Worm (Caenorhabditis elegans) whole organism, L4/young adult: Measurements from ENCODE around the gene fbxa-45.

Source experiments
- W03F9.2 ChIP-seq: fragments of 150-350 bp; optimal IDR thresholded peaks from 2 replicates; lab custom pipeline; 2014; ENCODE audit warnings: missing biosample characterization, missing genetic modification characterization
- dao-5 ChIP-seq: sonication (generic microtip); optimal IDR thresholded peaks from 2 replicates; lab custom pipeline; 2016; ENCODE audit warnings: missing genotype, missing genetic modification characterization, moderate library complexity, missing compliant biosample characterization
- him-1 ChIP-seq: sonication (generic microtip); optimal IDR thresholded peaks from 2 replicates; lab custom pipeline; 2016; ENCODE audit warnings: missing genotype, missing genetic modification reagents, missing genetic modification characterization, missing compliant biosample characterization

The fbxa-45 gene

DNA sequence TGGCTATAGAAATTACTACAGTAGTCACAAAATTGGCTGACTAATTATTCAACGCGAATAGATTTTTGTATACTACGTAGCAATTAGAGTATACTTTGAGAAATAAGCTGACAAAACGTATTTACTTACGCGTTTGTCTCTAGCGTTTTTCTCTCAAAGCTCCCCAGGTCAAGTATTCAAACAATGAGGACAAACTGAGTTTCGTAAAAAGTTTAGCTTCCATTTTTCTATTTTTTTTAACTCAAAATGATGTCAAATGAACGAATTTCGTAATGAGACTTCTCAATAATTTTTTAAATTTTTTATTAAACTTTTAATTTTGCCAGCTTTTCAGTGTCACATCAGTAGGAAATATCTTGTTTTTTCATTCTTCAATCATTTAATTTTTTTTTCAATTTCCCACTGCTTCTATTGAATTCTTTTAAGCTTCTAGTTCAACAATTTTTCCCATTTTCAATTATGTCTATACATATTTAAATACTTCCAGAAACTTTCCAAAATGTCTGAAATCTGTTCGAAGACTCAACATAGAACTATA lies 10.4 kb downstream of the fbxa-45 start, which contains the start of the genes ifas-2 and fbxa-44:
Gene ifas-2 (minus strand): TSS at position 101 of the 538 bp plus-strand sequence.
Gene fbxa-44 (plus strand): TSS at position 488 of the 538 bp plus-strand sequence.
- TF ChIP-seq dao-5 (tag; lab: Kevin White, UChicago) (no peak), him-1 (tag; lab: Kevin White, UChicago) (no peak), W03F9.2 (tag; lab: Kevin White, UChicago) (no peak)

DNA sequence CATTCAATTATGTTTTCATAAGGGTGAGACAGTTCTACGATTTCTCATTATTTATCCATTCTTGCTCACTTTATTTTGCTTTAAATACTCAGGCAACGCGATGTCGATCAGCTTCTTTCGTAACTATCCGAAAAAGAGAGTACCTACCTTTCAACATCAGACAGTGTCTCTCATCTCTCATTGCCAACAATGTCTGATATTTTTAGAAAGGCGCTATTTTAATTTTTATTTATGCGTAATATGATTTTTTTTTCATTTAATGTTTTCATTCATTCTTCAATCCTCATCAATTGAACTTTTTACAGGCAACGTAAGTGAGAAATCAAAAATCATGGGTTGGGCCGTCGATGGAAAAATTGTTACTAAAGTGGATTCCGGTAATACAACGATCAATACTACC lies 14.5 kb downstream of the fbxa-45 start, which contains the start of gene F09C6.13:
Gene F09C6.13 (plus strand): TSS at position 301 of the 400 bp plus-strand sequence.
- TF ChIP-seq W03F9.2 (tag; lab: Kevin White, UChicago) (no peak), him-1 (tag; lab: Kevin White, UChicago) (no peak), dao-5 (tag; lab: Kevin White, UChicago) (no peak)

DNA sequence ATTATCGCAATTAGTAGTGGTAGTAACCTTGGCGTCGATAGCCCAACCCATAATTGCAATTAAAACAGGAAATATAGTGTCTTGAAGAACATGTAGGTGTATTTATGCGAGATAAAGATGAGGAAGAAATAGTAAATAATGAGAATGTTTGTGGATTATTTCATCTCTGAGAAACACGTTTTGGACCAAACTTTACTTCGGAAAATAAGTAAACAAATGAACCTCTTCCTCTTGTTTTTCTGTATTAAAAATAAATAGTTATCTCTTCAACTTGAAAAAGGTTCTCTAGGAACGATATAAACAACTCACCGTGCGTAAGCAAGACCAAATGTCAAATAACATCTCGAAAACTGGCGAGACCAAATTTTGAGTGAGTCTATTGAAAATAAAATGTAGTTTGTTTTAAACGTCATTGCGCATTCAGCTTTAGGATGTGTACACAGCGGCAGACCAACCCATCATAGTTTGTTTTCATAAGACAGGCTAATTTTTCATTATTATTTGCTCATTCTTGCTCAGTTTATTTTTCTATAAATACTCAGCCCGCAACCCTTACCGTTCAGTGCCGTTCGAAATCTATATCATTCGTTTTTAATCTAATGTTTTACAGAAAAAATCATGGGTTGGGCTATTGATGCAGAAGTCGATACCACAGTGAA lies 16.9 kb downstream of the fbxa-45 start, which contains the start of the genes F09C6.11 and F09C6.12:
Gene F09C6.11 (minus strand): TSS at position 51 of the 659 bp plus-strand sequence.
Gene F09C6.12 (plus strand): TSS at position 609 of the 659 bp plus-strand sequence.
- TF ChIP-seq dao-5 (tag; lab: Kevin White, UChicago) (no peak), W03F9.2 (tag; lab: Kevin White, UChicago) (no peak), him-1 (tag; lab: Kevin White, UChicago) (no peak)

DNA sequence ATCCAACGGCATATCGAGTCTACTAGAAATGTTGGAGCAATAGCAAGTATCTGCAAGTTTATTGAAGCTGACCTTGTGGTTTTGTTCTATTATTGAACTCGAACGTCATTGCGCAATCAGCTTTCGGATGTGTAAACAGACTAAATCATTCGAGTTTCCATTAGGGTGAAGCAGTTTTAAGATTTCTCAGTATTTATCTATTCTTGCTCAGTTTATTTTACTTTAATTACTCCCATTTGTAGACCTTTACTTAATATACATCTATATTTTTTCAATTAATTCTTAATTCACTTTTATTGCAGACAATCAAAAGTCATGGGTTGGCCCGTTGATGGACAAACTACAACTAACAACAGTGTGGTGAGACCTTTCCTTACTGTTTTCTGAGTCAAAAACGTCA lies 18.6 kb downstream of the fbxa-45 start, which contains the start of gene F09C6.14:
Gene F09C6.14 (plus strand): TSS at position 301 of the 400 bp plus-strand sequence.
- TF ChIP-seq W03F9.2 (tag; lab: Kevin White, UChicago) (no peak), dao-5 (tag; lab: Kevin White, UChicago) (no peak), him-1 (tag; lab: Kevin White, UChicago) (no peak)

DNA sequence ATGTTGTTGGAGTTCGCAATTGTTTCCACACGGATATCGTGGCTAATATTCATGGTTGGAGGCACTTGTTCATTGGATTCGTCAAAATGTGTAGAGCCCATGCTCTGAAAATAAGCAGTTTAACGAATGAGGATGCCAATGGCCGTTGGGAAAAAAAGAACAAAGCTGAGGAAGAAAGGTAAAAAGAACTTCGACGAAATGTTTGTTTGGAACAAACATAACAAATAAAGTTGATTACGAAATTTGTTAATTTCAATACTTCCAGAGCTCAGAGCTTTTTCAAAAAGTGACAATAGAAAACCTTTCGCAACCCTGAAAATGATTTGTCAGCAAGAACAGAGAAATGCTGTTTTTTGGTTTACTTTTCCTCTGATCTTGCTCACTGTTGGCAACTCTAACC lies 19.2 kb downstream of the fbxa-45 start, which contains the start of gene F09C6.3:
Gene F09C6.3 (minus strand): TSS at position 101 of the 400 bp plus-strand sequence.
- TF ChIP-seq W03F9.2 (tag; lab: Kevin White, UChicago) (no peak), him-1 (tag; lab: Kevin White, UChicago) (no peak), dao-5 (tag; lab: Kevin White, UChicago) (no peak)

DNA sequence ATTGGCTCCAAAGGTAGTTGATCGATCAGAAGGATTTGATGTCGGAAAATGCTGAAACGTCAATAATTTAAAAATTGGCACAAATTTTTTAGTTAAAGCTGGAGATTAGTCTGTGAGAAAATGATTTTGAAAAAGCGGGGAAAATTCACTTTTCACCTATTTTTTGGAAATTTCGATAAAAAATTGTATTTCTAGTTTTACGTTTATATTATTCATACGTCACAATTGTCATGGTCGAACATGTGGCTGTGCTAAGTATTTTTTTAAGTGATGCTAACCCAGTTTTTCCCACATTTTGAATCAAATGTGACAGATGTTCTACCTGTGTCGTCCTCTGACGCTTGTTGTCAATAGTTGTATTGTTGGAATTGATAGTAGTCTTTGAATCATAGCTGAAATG lies 19.7 kb downstream of the fbxa-45 start:
- no peak for TF ChIP-seq him-1 (tag; lab: Kevin White, UChicago)
- TF ChIP-seq dao-5 (tag; lab: Kevin White, UChicago): no peak

DNA sequence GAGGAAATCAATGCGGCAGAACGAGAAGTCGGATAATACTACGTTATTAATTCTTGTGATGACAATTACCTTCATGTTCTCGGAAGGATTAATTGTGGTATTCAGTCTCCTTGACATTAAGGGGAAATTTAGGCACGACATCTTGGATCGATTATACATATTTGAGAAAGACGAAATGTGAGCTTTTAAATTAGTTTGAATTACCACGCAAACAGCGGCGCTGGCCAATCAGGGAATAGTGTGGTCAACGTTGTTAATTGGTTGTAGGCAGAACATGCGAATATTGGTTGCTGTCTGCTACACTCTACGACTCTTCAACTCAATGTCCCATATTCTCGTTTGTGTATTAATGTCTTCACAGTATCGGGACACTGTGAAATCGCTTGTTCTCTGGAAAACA lies 24.3 kb downstream of the fbxa-45 start, which contains the start of gene F49A5.10:
Gene F49A5.10 (plus strand): TSS at position 301 of the 400 bp plus-strand sequence.
- TF ChIP-seq W03F9.2 (tag; lab: Kevin White, UChicago): no peak
- no peak for TF ChIP-seq him-1 (tag; lab: Kevin White, UChicago)

DNA sequence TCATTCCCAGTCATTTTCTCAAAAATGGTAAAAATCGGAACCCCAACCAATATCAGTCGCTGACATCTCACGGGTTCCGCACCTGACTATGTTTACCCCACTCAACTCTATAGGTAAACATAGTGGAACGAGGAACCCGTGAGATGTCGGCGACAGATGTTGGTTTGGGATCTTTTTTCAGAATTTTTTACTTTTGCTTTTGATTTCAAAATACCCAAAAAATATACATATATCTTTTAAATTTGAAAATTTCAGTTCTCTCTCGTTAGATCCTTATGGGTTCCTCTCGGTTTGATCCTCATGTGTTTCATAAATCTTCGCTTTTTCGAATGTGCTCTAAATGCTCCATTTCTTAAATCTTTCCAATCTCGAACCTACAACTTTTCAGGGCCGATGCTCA lies 25.6 kb downstream of the fbxa-45 start, which contains the start of gene srw-23:
Gene srw-23 (plus strand): TSS at position 301 of the 400 bp plus-strand sequence.
- TF ChIP-seq W03F9.2 (tag; lab: Kevin White, UChicago): no peak
- TF ChIP-seq dao-5 (tag; lab: Kevin White, UChicago): no peak
- no peak for TF ChIP-seq him-1 (tag; lab: Kevin White, UChicago)

DNA sequence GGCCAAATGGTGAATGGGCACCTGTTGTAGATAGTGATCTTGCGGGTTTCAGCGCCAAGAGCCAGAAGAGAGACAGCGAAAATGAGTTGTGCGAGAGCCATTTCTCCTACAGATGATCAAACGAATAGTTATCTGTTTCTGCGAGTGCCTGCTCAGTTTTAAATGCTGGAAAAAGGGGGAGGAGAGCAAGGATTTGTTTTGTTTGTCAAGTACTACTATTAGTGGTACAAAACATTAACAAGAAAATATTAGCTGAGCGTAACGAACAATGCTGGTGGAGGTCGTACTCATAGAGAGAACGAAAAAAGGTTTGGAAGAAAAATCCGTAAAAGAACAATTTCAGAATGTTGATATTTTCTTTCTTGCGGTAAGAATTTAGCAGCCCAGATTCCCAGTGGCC lies 27.9 kb downstream of the fbxa-45 start, which contains the start of gene thn-4:
Gene thn-4 (minus strand): TSS at position 101 of the 400 bp plus-strand sequence.
- no peak for TF ChIP-seq him-1 (tag; lab: Kevin White, UChicago)
- TF ChIP-seq W03F9.2 (tag; lab: Kevin White, UChicago): no peak

DNA sequence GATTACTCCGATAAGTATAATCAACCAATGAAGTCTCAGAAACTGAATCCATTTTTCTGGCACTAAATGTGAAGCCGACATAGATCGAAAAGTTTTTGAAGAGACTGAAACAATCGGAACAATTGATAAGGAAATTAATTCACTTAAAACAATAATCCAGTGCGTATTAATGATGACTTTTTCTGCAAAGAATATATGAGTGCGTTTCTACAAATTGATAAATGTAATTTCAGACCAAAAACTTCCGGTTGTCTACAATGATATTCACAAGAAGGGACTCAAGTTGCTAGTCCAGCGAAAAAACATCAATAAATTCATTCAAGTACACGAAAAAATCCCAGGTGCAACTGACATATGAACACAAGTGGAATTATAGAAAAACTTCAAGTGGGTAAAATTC lies 29.5 kb downstream of the fbxa-45 start, which contains the start of gene clec-33:
Gene clec-33 (minus strand): TSS at position 101 of the 400 bp plus-strand sequence.
- TF ChIP-seq him-1 (tag; lab: Kevin White, UChicago) (no peak), W03F9.2 (tag; lab: Kevin White, UChicago) (no peak), dao-5 (tag; lab: Kevin White, UChicago) (no peak)

DNA sequence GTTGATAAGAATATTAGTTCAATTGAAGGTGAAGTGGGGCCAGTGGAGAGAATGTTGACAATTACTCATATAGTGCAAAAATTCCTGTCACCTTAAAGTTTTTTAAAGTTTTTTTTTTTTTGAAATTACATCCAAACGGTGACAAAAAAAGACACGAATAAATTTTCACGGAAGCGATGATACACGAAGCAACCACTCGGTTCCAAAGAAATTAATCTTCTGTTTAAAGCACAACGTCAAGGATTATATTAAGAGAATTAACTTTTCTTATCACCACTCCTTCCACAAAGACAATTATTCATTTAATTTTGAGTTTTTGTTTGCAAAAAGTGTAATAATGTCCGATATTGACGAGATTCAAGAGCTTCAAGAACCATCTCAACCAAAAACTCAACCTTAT lies 33.9 kb downstream of the fbxa-45 start, which contains the start of gene clec-28:
Gene clec-28 (plus strand): TSS at position 301 of the 400 bp plus-strand sequence.
- TF ChIP-seq dao-5 (tag; lab: Kevin White, UChicago) (no peak), W03F9.2 (tag; lab: Kevin White, UChicago) (no peak), him-1 (tag; lab: Kevin White, UChicago) (no peak)

DNA sequence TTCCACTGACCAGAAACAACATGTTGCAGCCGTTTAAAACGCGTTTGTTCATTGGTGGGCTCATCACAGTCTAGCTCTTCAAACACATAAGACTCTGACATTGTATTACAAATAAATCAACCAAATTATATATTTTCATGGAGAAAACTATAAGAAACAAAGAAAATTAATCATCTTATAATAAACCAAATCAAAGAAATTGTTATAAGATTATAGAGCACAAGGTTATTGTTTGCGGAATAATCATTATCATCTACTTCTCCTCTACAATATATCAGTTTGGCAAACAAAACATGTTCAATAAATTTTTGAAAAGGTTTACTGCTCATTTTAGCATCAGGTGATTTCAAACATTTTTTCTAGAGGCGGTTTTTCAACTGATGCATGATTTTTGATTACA lies 37.5 kb downstream of the fbxa-45 start, which contains the start of the genes clec-32 and clec-24:
Gene clec-32 (minus strand): TSS at position 101 of the 400 bp plus-strand sequence.
Gene clec-24 (plus strand): TSS at position 294 of the 400 bp plus-strand sequence.
- no peak for TF ChIP-seq W03F9.2 (tag; lab: Kevin White, UChicago)
- TF ChIP-seq him-1 (tag; lab: Kevin White, UChicago): no peak
- TF ChIP-seq dao-5 (tag; lab: Kevin White, UChicago): no peak

DNA sequence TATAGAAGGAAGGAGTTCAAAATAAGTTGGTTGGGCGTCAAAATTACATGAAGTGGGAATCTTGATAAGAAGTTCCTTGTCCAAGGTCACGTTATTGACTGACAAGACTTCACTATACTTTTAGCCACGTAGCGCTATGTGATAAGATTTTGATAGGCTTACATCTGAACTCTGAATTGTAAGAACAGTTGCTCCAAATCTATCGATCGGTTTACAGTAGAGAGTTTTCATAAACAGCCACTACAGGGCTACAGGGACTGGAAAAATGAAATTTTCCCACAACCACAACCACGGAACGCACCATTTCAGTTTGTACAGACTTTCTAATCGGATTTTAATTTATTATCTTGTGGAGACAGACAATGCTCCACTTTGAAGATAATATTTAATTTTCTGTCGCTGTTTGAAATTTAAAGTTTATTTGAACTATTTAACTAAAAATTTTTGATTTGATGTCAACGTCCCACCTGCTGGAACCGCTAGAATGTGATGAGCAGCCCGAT lies 41.2 kb downstream of the fbxa-45 start, which contains the start of the genes clec-31 and clec-22:
Gene clec-31 (minus strand): TSS at position 101 of the 503 bp plus-strand sequence.
Gene clec-22 (plus strand): TSS at position 453 of the 503 bp plus-strand sequence.
- TF ChIP-seq him-1 (tag; lab: Kevin White, UChicago) (no peak), W03F9.2 (tag; lab: Kevin White, UChicago) (no peak), dao-5 (tag; lab: Kevin White, UChicago) (no peak)
